Worm (Caenorhabditis elegans) whole organism, L3 larva: Measurements from ENCODE around the gene arrd-22.
"Not testable (repeated sequence)": the region's sequence is repeated elsewhere in the genome, so short reads cannot be mapped to it uniquely, and the experiment has no call there.

Source experiments
- ZK546.5 ChIP-seq: sonication (generic microtip); optimal IDR thresholded peaks from 2 replicates; lab custom pipeline; 2017; ENCODE audit warnings: missing biosample characterization, missing genetic modification characterization
- ama-1 ChIP-seq: fragments of 150-350 bp; optimal IDR thresholded peaks from 2 replicates; lab custom pipeline; 2018
- ceh-28 ChIP-seq: fragments of 150-350 bp; optimal IDR thresholded peaks from 2 replicates; lab custom pipeline; 2014; ENCODE audit warnings: missing biosample characterization, missing genetic modification reagents, missing genetic modification characterization
- daf-12 ChIP-seq: fragments of 150-350 bp; optimal IDR thresholded peaks from 2 replicates; lab custom pipeline; 2014; ENCODE audit warnings: missing biosample characterization, missing genetic modification reagents, missing genetic modification characterization
- egl-27 ChIP-seq: sonication (generic microtip); optimal IDR thresholded peaks from 4 replicates; lab custom pipeline; 2017; ENCODE audit warnings: missing biosample characterization, missing genetic modification reagents, missing genetic modification characterization
- egl-5 ChIP-seq: fragments of 150-350 bp; optimal IDR thresholded peaks from 2 replicates; lab custom pipeline; 2017; ENCODE audit warnings: missing biosample characterization, missing genetic modification reagents, missing genetic modification characterization, inconsistent platforms
- elt-2 ChIP-seq: sonication (generic microtip); optimal IDR thresholded peaks from 2 replicates; lab custom pipeline; 2016; ENCODE audit warnings: missing genetic modification reagents, mild to moderate bottlenecking, missing genetic modification characterization, missing compliant biosample characterization
- elt-3 ChIP-seq, 3 experiments: fragments of 150-350 bp in 1 of 3; sonication (generic microtip) in 2 of 3; optimal IDR thresholded peaks; 2 replicates in 2 of 3; 4 replicates in 1 of 3; lab custom pipeline; 2014 to 2017; ENCODE audit warnings: missing biosample characterization in 3 of 3, missing genetic modification characterization in 3 of 3
- eor-1 ChIP-seq, 2 experiments: fragments of 150-350 bp; optimal IDR thresholded peaks; 2 replicates each; lab custom pipeline; 2014 to 2018; ENCODE audit warnings: missing biosample characterization in 2 of 2, missing genetic modification characterization in 2 of 2
- fos-1 ChIP-seq: fragments of 150-350 bp; optimal IDR thresholded peaks from 2 replicates; lab custom pipeline; 2014; ENCODE audit warnings: missing biosample characterization, missing genetic modification characterization
- hmg-11 ChIP-seq: sonication (generic microtip); optimal IDR thresholded peaks from 2 replicates; lab custom pipeline; 2016; ENCODE audit warnings: missing genetic modification characterization, missing compliant biosample characterization
- jun-1 ChIP-seq: fragments of 150-350 bp; optimal IDR thresholded peaks from 2 replicates; lab custom pipeline; 2014; ENCODE audit warnings: missing biosample characterization, missing genetic modification reagents, missing genetic modification characterization
- lin-15B ChIP-seq: fragments of 150-350 bp; optimal IDR thresholded peaks from 2 replicates; lab custom pipeline; 2014; ENCODE audit warnings: missing biosample characterization, missing genetic modification characterization
- lin-39 ChIP-seq: fragments of 150-350 bp; optimal IDR thresholded peaks from 2 replicates; lab custom pipeline; 2018; ENCODE audit warnings: missing biosample characterization, missing genetic modification reagents, missing genetic modification characterization
- lsy-12 ChIP-seq: sonication (generic microtip); optimal IDR thresholded peaks from 2 replicates; lab custom pipeline; 2016; ENCODE audit warnings: mild to moderate bottlenecking, missing genetic modification characterization, missing compliant biosample characterization
- mdl-1 ChIP-seq: fragments of 150-350 bp; optimal IDR thresholded peaks from 2 replicates; lab custom pipeline; 2014; ENCODE audit warnings: missing biosample characterization, missing genetic modification characterization
- mml-1 ChIP-seq: fragments of 150-350 bp; sonication (generic microtip); optimal IDR thresholded peaks from 3 replicates; lab custom pipeline; 2014; ENCODE audit warnings: missing biosample characterization, missing genetic modification characterization
- nfya-1 ChIP-seq: sonication (generic microtip); optimal IDR thresholded peaks from 2 replicates; lab custom pipeline; 2017; ENCODE audit warnings: missing genetic modification characterization, mild to moderate bottlenecking, missing compliant biosample characterization, antibody characterized with exemption, moderate library complexity; ENCODE audit not compliant: insufficient read depth
- nhr-12 ChIP-seq: fragments of 150-350 bp; optimal IDR thresholded peaks from 2 replicates; lab custom pipeline; 2014; ENCODE audit warnings: missing biosample characterization, missing genetic modification characterization
- nhr-23 ChIP-seq: fragments of 150-350 bp; optimal IDR thresholded peaks from 2 replicates; lab custom pipeline; 2014; ENCODE audit warnings: missing biosample characterization, missing genetic modification reagents, missing genetic modification characterization
- nhr-237 ChIP-seq: fragments of 150-350 bp; optimal IDR thresholded peaks from 2 replicates; lab custom pipeline; 2014; ENCODE audit warnings: missing biosample characterization, missing genetic modification characterization
- nhr-25 ChIP-seq: sonication (generic microtip); optimal IDR thresholded peaks from 2 replicates; lab custom pipeline; 2017; ENCODE audit warnings: missing biosample characterization, missing genetic modification characterization
- nhr-28 ChIP-seq: fragments of 150-350 bp; optimal IDR thresholded peaks from 2 replicates; lab custom pipeline; 2014; ENCODE audit warnings: missing biosample characterization, missing genetic modification characterization
- nhr-43 ChIP-seq: sonication (generic microtip); optimal IDR thresholded peaks from 2 replicates; lab custom pipeline; 2016; ENCODE audit warnings: mild to moderate bottlenecking, missing genetic modification characterization, missing compliant biosample characterization; ENCODE audit not compliant: poor library complexity, severe bottlenecking
- nhr-67 ChIP-seq: fragments of 150-350 bp; optimal IDR thresholded peaks from 2 replicates; lab custom pipeline; 2014; ENCODE audit warnings: missing biosample characterization, missing genetic modification characterization
- nhr-76 ChIP-seq: fragments of 150-350 bp; sonication (generic microtip); optimal IDR thresholded peaks from 5 replicates; lab custom pipeline; 2014; ENCODE audit warnings: missing biosample characterization, missing genetic modification characterization
- nhr-77 ChIP-seq: fragments of 150-350 bp; optimal IDR thresholded peaks from 2 replicates; lab custom pipeline; 2014; ENCODE audit warnings: missing biosample characterization, missing genetic modification characterization
- pha-4 ChIP-seq: fragments of 150-350 bp; optimal IDR thresholded peaks from 2 replicates; lab custom pipeline; 2014; ENCODE audit warnings: missing biosample characterization, missing genetic modification reagents, missing genetic modification characterization
- pqm-1 ChIP-seq: fragments of 150-350 bp; optimal IDR thresholded peaks from 2 replicates; lab custom pipeline; 2017; ENCODE audit warnings: missing biosample characterization, missing genetic modification characterization, inconsistent platforms
- snpc-4 ChIP-seq: fragments of 150-350 bp; optimal IDR thresholded peaks from 2 replicates; lab custom pipeline; 2014; ENCODE audit warnings: missing biosample characterization, missing genetic modification characterization
- unc-62 ChIP-seq: fragments of 150-350 bp; sonication (generic microtip); optimal IDR thresholded peaks from 4 replicates; lab custom pipeline; 2014; ENCODE audit warnings: missing biosample characterization, missing genetic modification reagents, missing genetic modification characterization
- ztf-4 ChIP-seq: fragments of 150-350 bp; optimal IDR thresholded peaks from 2 replicates; lab custom pipeline; 2014; ENCODE audit warnings: missing biosample characterization, missing genetic modification characterization

arrd-22 gene

ce11 chrV:3410098-3410570 is at the start of gene arrd-22:
Gene arrd-22 (plus strand): TSS chrV:3410520.
- TF ChIP-seq mdl-1 (tag; lab: Kevin White, UChicago): peak; percentile 6
- TF ChIP-seq lin-39: peak; percentile 33
- TF ChIP-seq nhr-67 (tag; lab: Kevin White, UChicago): no peak
- TF ChIP-seq nhr-23 (tag; lab: Kevin White, UChicago): peak; percentile 56
- no peak for TF ChIP-seq pha-4
- peak; percentile 20 for TF ChIP-seq nfya-1 (tag; lab: Kevin White, UChicago)

- TF ChIP-seq ama-1 (no peak), lsy-12 (no peak), nhr-237 (tag; lab: Kevin White, UChicago) (no peak), egl-27 (tag; lab: Kevin White, UChicago) (no peak), mml-1 (tag; lab: Kevin White, UChicago) (no peak), nfya-1 (tag; lab: Kevin White, UChicago) (no peak), elt-2 (no peak), ZK546.5 (tag; lab: Kevin White, UChicago) (no peak), nhr-67 (tag; lab: Kevin White, UChicago) (no peak), ceh-28 (tag; lab: Kevin White, UChicago) (no peak), nhr-23 (tag; lab: Kevin White, UChicago) (no peak), egl-5 (no peak), nhr-25 (no peak), pha-4 (no peak), nhr-43 (tag; lab: Kevin White, UChicago) (no peak), snpc-4 (tag; lab: Kevin White, UChicago) (no peak), lin-15B (tag; lab: Kevin White, UChicago) (no peak)
Measured at ce11 chrV:3361633-3362032, 48.7 kb upstream of the arrd-22 start.

ce11 chrV:3362475-3362874 is 47.8 kb upstream of the arrd-22 start, which contains the start of gene C04E12.4:
Gene C04E12.4 (plus strand): TSS chrV:3362775.
- TF ChIP-seq nhr-25 (peak; percentile 3), nhr-76 (tag; lab: Kevin White, UChicago) (no peak)

ce11 chrV:3367773-3368172 is 42.5 kb upstream of the arrd-22 start, which contains the start of gene C04E12.2:
Gene C04E12.2 (plus strand): TSS chrV:3368073.
- not testable (repeated sequence) for TF ChIP-seq ceh-28 (tag; lab: Kevin White, UChicago); nhr-77; eor-1 (tag; optimal IDR thresholded peaks at IDR 0.05; lab: Kevin White, UChicago)

ce11 chrV:3372673-3373072 is 37.6 kb upstream of the arrd-22 start, which contains the start of gene srx-121:
Gene srx-121 (minus strand): TSS chrV:3372773.
- no peak for TF ChIP-seq egl-5
- TF ChIP-seq hmg-11: no peak
- TF ChIP-seq mml-1 (tag; lab: Kevin White, UChicago): no peak
- no peak for TF ChIP-seq snpc-4 (tag; lab: Kevin White, UChicago)
- TF ChIP-seq ztf-4 (tag; lab: Kevin White, UChicago): no peak
- no peak for TF ChIP-seq elt-3 (tag; optimal IDR thresholded peaks at IDR 0.05; lab: Kevin White, UChicago)

- TF ChIP-seq nhr-28 (tag; lab: Kevin White, UChicago): no peak
- TF ChIP-seq lsy-12: no peak
- no peak for TF ChIP-seq fos-1 (tag; lab: Kevin White, UChicago)
- TF ChIP-seq nhr-12 (tag; lab: Kevin White, UChicago): no peak
Measured at ce11 chrV:3376973-3377372, 33.3 kb upstream of the arrd-22 start, which contains the start of gene srbc-2. Gene srbc-2 (minus strand): TSS chrV:3377073.

- TF ChIP-seq ceh-28 (tag; lab: Kevin White, UChicago): peak; percentile 36
- TF ChIP-seq nhr-23 (tag; lab: Kevin White, UChicago): peak; percentile 31
- TF ChIP-seq daf-12 (tag; lab: Kevin White, UChicago): no peak
- TF ChIP-seq elt-2: peak; percentile 64
- no peak for TF ChIP-seq lin-15B (tag; lab: Kevin White, UChicago)
- TF ChIP-seq jun-1 (tag; lab: Kevin White, UChicago): peak; percentile 17
- TF ChIP-seq lin-39: peak; percentile 3
- TF ChIP-seq unc-62 (GFP tag; lab: Kevin White, UChicago): no peak
- TF ChIP-seq pqm-1 (tag; lab: Kevin White, UChicago): peak; percentile 62
Measured at ce11 chrV:3388299-3388698, 22.0 kb upstream of the arrd-22 start.
